Fruit fly (Drosophila melanogaster) whole organism: Measurements from ENCODE around the gene CG3587.

Source experiments
- CG8478 ChIP-seq: fragments of >200 bp; optimal IDR thresholded peaks from 2 replicates; lab custom pipeline; 2018; ENCODE audit warnings: inconsistent platforms
- Dll ChIP-seq: fragments of >200 bp; optimal IDR thresholded peaks from 2 replicates; lab custom pipeline; 2017
- psq ChIP-seq: fragments of >200 bp; optimal IDR thresholded peaks from 2 replicates; lab custom pipeline; 2017
- usp ChIP-seq: fragments of >200 bp; optimal IDR thresholded peaks from 2 replicates; lab custom pipeline; 2017; ENCODE audit warnings: missing biosample characterization, missing genetic modification characterization, mixed read lengths

dm6 chrX:1965979-1966778, 26.1 kb downstream of the CG3587 start:
- TF ChIP-seq CG8478 (lab: Kevin White, UChicago), result no peak
- no peak for TF ChIP-seq psq
- TF ChIP-seq usp (GFP tag; lab: Kevin White, UChicago), result no peak
- peak; percentile 3 for TF ChIP-seq Dll (lab: Kevin White, UChicago)
